Fruit fly (Drosophila melanogaster) whole organism, embryonic: Measurements from ENCODE around the gene CG32299.

Experiments used
- Ada2b ChIP-seq: fragments of 200-800 bp; sonication (Bioruptor generic); IDR thresholded peaks from 2 replicates; pipeline ENCODE4 v1.3.6; 2022; ENCODE audit warnings: missing biosample characterization, missing genetic modification characterization
- Bteb2 ChIP-seq: fragments of 200-800 bp; sonication (Bioruptor generic); optimal IDR thresholded peaks from 2 replicates; lab custom pipeline; 2016; ENCODE audit warnings: missing biosample characterization, missing genetic modification characterization
- CG10274 ChIP-seq: fragments of 200-800 bp; sonication (Bioruptor generic); optimal IDR thresholded peaks from 3 replicates; lab custom pipeline; 2017; ENCODE audit warnings: missing biosample characterization, mild to moderate bottlenecking, missing genetic modification characterization
- CG10654 ChIP-seq: fragments of 200-800 bp; sonication (Bioruptor generic); optimal IDR thresholded peaks from 2 replicates; lab custom pipeline; 2016; ENCODE audit warnings: missing biosample characterization, missing genetic modification characterization
- CG12219 ChIP-seq: fragments of 200-800 bp; sonication (Bioruptor generic); optimal IDR thresholded peaks from 3 replicates; lab custom pipeline; 2018; ENCODE audit warnings: missing biosample characterization, mild to moderate bottlenecking, missing genetic modification characterization
- CG14441 ChIP-seq: fragments of 200-800 bp; sonication (Bioruptor generic); IDR thresholded peaks from 2 replicates; pipeline ENCODE4 v1.3.6; 2022; ENCODE audit warnings: missing biosample characterization, missing genetic modification characterization
- CG17829 ChIP-seq: fragments of 200-800 bp; optimal IDR thresholded peaks from 2 replicates; lab custom pipeline; 2019; ENCODE audit warnings: missing biosample characterization, mild to moderate bottlenecking, missing genetic modification characterization, moderate library complexity
- CG2875 ChIP-seq: fragments of 200-800 bp; sonication (Bioruptor generic); optimal IDR thresholded peaks from 2 replicates; lab custom pipeline; 2017; ENCODE audit warnings: missing biosample characterization, mild to moderate bottlenecking, missing genetic modification characterization, missing genetic modification reagents
- CG32772 ChIP-seq: fragments of 200-800 bp; sonication (Bioruptor generic); IDR thresholded peaks from 2 replicates; pipeline ENCODE4 v1.3.6; 2022; ENCODE audit warnings: missing biosample characterization, missing genetic modification characterization
- CG3726 ChIP-seq: fragments of 200-800 bp; sonication (Bioruptor generic); IDR thresholded peaks from 3 replicates; pipeline ENCODE4, ENCODE4 v1.3.6; 2022; ENCODE audit warnings: missing biosample characterization, missing genetic modification characterization
- CG3847 ChIP-seq: fragments of 200-800 bp; sonication (Bioruptor generic); IDR thresholded peaks from 2 replicates; pipeline ENCODE4 v1.3.6; 2022; ENCODE audit warnings: missing biosample characterization, missing genetic modification characterization
- CG42726 ChIP-seq: fragments of 200-800 bp; sonication (Bioruptor generic); IDR thresholded peaks from 2 replicates; pipeline ENCODE4 v1.3.6; 2022; ENCODE audit warnings: missing biosample characterization, missing genetic modification characterization; ENCODE audit not compliant: partially characterized antibody
- CG4328 ChIP-seq: fragments of 200-800 bp; sonication (Bioruptor generic); optimal IDR thresholded peaks from 3 replicates; lab custom pipeline; 2017; ENCODE audit warnings: missing biosample characterization, missing genetic modification reagents, missing genetic modification characterization
- CG4707 ChIP-seq: fragments of 200-800 bp; sonication (Bioruptor generic); optimal IDR thresholded peaks from 2 replicates; lab custom pipeline; 2018; ENCODE audit warnings: missing biosample characterization, mild to moderate bottlenecking, missing genetic modification characterization, moderate library complexity
- CG5180 ChIP-seq: fragments of 200-800 bp; sonication (Bioruptor generic); optimal IDR thresholded peaks from 3 replicates; lab custom pipeline; 2017; ENCODE audit warnings: missing biosample characterization, missing genetic modification characterization, mild to moderate bottlenecking, moderate library complexity, missing genetic modification reagents
- CG6272 ChIP-seq: fragments of 200-800 bp; sonication (Bioruptor generic); IDR thresholded peaks from 2 replicates; pipeline ENCODE4 v1.3.6; 2022; ENCODE audit warnings: missing biosample characterization, missing genetic modification characterization
- CG9817 ChIP-seq: fragments of 200-800 bp; sonication (Bioruptor generic); optimal IDR thresholded peaks from 2 replicates; lab custom pipeline; 2018; ENCODE audit warnings: missing biosample characterization, mild to moderate bottlenecking, missing genetic modification characterization, moderate library complexity
- CkIIα-i1 ChIP-seq: fragments of 200-800 bp; sonication (Bioruptor generic); IDR thresholded peaks from 2 replicates; pipeline ENCODE4 v1.3.6; 2022; ENCODE audit warnings: missing biosample characterization, missing genetic modification characterization
- Dbx ChIP-seq: fragments of 200-800 bp; sonication (Bioruptor generic); IDR thresholded peaks from 3 replicates; pipeline ENCODE4 v1.3.6; 2022; ENCODE audit warnings: missing biosample characterization, missing genetic modification characterization
- ERR ChIP-seq: fragments of 200-800 bp; sonication (Bioruptor generic); optimal IDR thresholded peaks from 2 replicates; lab custom pipeline; 2016; ENCODE audit warnings: missing biosample characterization, missing genetic modification characterization
- Elba2 ChIP-seq: fragments of 200-800 bp; sonication (Bioruptor generic); optimal IDR thresholded peaks from 3 replicates; lab custom pipeline; 2016; ENCODE audit warnings: missing biosample characterization, missing genetic modification characterization
- HLH4C ChIP-seq: fragments of 200-800 bp; sonication (Bioruptor generic); IDR thresholded peaks from 3 replicates; pipeline ENCODE4 v1.3.6; 2022; ENCODE audit warnings: missing biosample characterization, missing genetic modification characterization; ENCODE audit not compliant: partially characterized antibody
- Lpt ChIP-seq: fragments of >200 bp; optimal IDR thresholded peaks from 2 replicates; lab custom pipeline; 2018; ENCODE audit warnings: missing biosample characterization, missing genetic modification characterization
- Meics ChIP-seq: fragments of 200-800 bp; sonication (Bioruptor generic); optimal IDR thresholded peaks from 2 replicates; lab custom pipeline; 2017; ENCODE audit warnings: missing biosample characterization, mild to moderate bottlenecking, missing genetic modification characterization
- Trl ChIP-seq, 3 experiments: fragments of >200 bp in 2 of 3; fragments of 200-800 bp in 1 of 3; sonication (Bioruptor generic) in 1 of 3; optimal IDR thresholded peaks; 2 replicates in 1 of 3; 3 replicates in 2 of 3; lab custom pipeline; 2016 to 2017; ENCODE audit warnings: missing biosample characterization in 1 of 3, missing genetic modification characterization in 1 of 3
- ap ChIP-seq: fragments of 200-800 bp; sonication (Bioruptor generic); IDR thresholded peaks from 2 replicates; pipeline ENCODE4 v1.3.6; 2022; ENCODE audit warnings: missing biosample characterization, missing genetic modification characterization
- btn ChIP-seq: fragments of 200-800 bp; sonication (Bioruptor generic); optimal IDR thresholded peaks from 2 replicates; lab custom pipeline; 2016; ENCODE audit warnings: missing biosample characterization, missing genetic modification characterization
- cas ChIP-seq: fragments of 200-800 bp; sonication (Bioruptor generic); IDR thresholded peaks from 2 replicates; pipeline ENCODE4 v1.3.6; 2022; ENCODE audit warnings: missing biosample characterization, missing genetic modification characterization
- caup ChIP-seq: fragments of 200-800 bp; sonication (Bioruptor generic); optimal IDR thresholded peaks from 3 replicates; lab custom pipeline; 2017; ENCODE audit warnings: missing biosample characterization, mild to moderate bottlenecking, missing genetic modification characterization, moderate library complexity; ENCODE audit not compliant: severe bottlenecking
- ci ChIP-seq: fragments of 200-800 bp; sonication (Bioruptor generic); IDR thresholded peaks from 3 replicates; pipeline ENCODE4 v1.3.6; 2022; ENCODE audit warnings: missing biosample characterization, missing genetic modification characterization
- danr ChIP-seq: fragments of 200-800 bp; sonication (Bioruptor generic); IDR thresholded peaks from 2 replicates; pipeline ENCODE4 v1.3.6; 2022; ENCODE audit warnings: missing biosample characterization, missing genetic modification characterization
- disco-r ChIP-seq: fragments of 200-800 bp; sonication (Bioruptor generic); optimal IDR thresholded peaks from 2 replicates; lab custom pipeline; 2016; ENCODE audit warnings: missing biosample characterization, missing genetic modification characterization
- fd64A ChIP-seq: fragments of 200-800 bp; sonication (Bioruptor generic); optimal IDR thresholded peaks from 3 replicates; lab custom pipeline; 2018; ENCODE audit warnings: missing biosample characterization, mild to moderate bottlenecking, missing genetic modification characterization
- gcm2 ChIP-seq: fragments of 200-800 bp; sonication (Bioruptor generic); optimal IDR thresholded peaks from 2 replicates; lab custom pipeline; 2016; ENCODE audit warnings: missing biosample characterization, missing genetic modification characterization
- gsb-n ChIP-seq: fragments of 200-800 bp; sonication (Bioruptor generic); optimal IDR thresholded peaks from 3 replicates; lab custom pipeline; 2018; ENCODE audit warnings: missing biosample characterization, mild to moderate bottlenecking, missing genetic modification characterization
- ham ChIP-seq: fragments of 200-800 bp; sonication (Bioruptor generic); IDR thresholded peaks from 2 replicates; pipeline ENCODE4 v1.3.6; 2022; ENCODE audit warnings: missing biosample characterization, missing genetic modification characterization
- mld ChIP-seq: fragments of 200-800 bp; sonication (Bioruptor generic); IDR thresholded peaks from 3 replicates; pipeline ENCODE4 v1.3.6; 2022; ENCODE audit warnings: missing biosample characterization, missing genetic modification characterization; ENCODE audit not compliant: partially characterized antibody
- nerfin-1 ChIP-seq: fragments of 200-800 bp; sonication (Bioruptor generic); optimal IDR thresholded peaks from 3 replicates; lab custom pipeline; 2019; ENCODE audit warnings: missing biosample characterization, mild to moderate bottlenecking, missing genetic modification characterization, moderate library complexity
- odd ChIP-seq: fragments of 200-800 bp; sonication (Bioruptor generic); optimal IDR thresholded peaks from 2 replicates; lab custom pipeline; 2017; ENCODE audit warnings: missing biosample characterization, mild to moderate bottlenecking, missing genetic modification characterization
- otp ChIP-seq: fragments of 200-800 bp; sonication (Bioruptor generic); IDR thresholded peaks from 3 replicates; pipeline ENCODE4, ENCODE4 v1.3.6; 2022; ENCODE audit warnings: missing biosample characterization, missing genetic modification characterization
- pnt ChIP-seq: fragments of 200-800 bp; sonication (Bioruptor generic); optimal IDR thresholded peaks from 3 replicates; lab custom pipeline; 2016; ENCODE audit warnings: missing biosample characterization, missing genetic modification characterization
- ranshi ChIP-seq: fragments of 200-800 bp; sonication (Bioruptor generic); IDR thresholded peaks from 2 replicates; pipeline ENCODE4 v1.3.6; 2022; ENCODE audit warnings: missing biosample characterization, missing genetic modification characterization
- rib ChIP-seq: fragments of 200-800 bp; sonication (Bioruptor generic); IDR thresholded peaks from 2 replicates; pipeline ENCODE4 v1.3.6; 2022; ENCODE audit warnings: missing biosample characterization, missing genetic modification characterization
- row ChIP-seq: fragments of 200-800 bp; sonication (Bioruptor generic); IDR thresholded peaks from 3 replicates; pipeline ENCODE4 v1.3.6; 2022; ENCODE audit warnings: missing biosample characterization, missing genetic modification characterization
- scrt ChIP-seq: fragments of 200-800 bp; sonication (Bioruptor generic); optimal IDR thresholded peaks from 2 replicates; lab custom pipeline; 2018; ENCODE audit warnings: missing biosample characterization, mild to moderate bottlenecking, missing genetic modification characterization, moderate library complexity
- sna ChIP-seq: fragments of 200-800 bp; sonication (Bioruptor generic); IDR thresholded peaks from 2 replicates; pipeline ENCODE4 v1.3.6; 2022; ENCODE audit warnings: missing biosample characterization, missing genetic modification characterization; ENCODE audit not compliant: partially characterized antibody
- stc ChIP-seq: fragments of 200-800 bp; sonication (Bioruptor generic); IDR thresholded peaks from 2 replicates; pipeline ENCODE4 v1.3.6; 2022; ENCODE audit warnings: missing biosample characterization, missing genetic modification characterization
- sug ChIP-seq: fragments of 200-800 bp; optimal IDR thresholded peaks from 2 replicates; lab custom pipeline; 2019; ENCODE audit warnings: missing biosample characterization, mild to moderate bottlenecking, missing genetic modification characterization, moderate library complexity
- tll ChIP-seq, 2 experiments: fragments of 200-800 bp in 1 of 2; fragments of >200 bp in 1 of 2; sonication (Bioruptor generic) in 1 of 2; optimal IDR thresholded peaks; 2 replicates each; lab custom pipeline; 2017 to 2019; ENCODE audit warnings: missing biosample characterization in 2 of 2, missing genetic modification characterization in 2 of 2, mild to moderate bottlenecking in 1 of 2, moderate library complexity in 1 of 2
- tna ChIP-seq: fragments of 200-800 bp; sonication (Bioruptor generic); IDR thresholded peaks from 2 replicates; pipeline ENCODE4 v1.3.6; 2022; ENCODE audit warnings: missing biosample characterization, missing genetic modification characterization; ENCODE audit not compliant: partially characterized antibody

Gene CG32299

DNA sequence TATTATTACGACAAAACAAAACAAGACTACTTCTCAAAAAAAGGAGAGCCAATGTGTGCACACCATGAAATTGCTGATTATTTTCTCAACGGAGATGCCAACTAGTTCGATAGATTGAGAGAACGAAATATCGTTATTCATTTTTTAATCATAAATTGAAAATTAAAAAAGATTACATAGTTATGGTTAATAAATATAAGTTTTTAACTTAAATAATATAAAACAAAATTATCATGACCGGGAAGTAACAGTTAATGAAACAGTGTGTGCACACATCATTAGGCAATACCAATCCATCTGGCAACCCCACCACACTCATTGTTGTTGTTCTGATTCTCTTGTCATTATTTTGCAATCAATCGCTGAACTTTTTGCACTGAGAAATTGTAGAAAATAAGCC is 18.9 kb downstream of the CG32299 start, which contains the start of the genes CG1317 and CG8993 (continued):
- TF ChIP-seq CG3726 (GFP tag; lab: Robert Waterston, UW) (no peak), Bteb2 (no peak), CG12219 (GFP tag; lab: Kevin White, UChicago) (no peak), cas (GFP tag; lab: Robert Waterston, UW) (no peak), CG32772 (GFP tag; lab: Robert Waterston, UW) (peak; percentile 62; the same call in 1 of the 2 replicates), CG17829 (peak; percentile 80), Ada2b (GFP tag; lab: Robert Waterston, UW) (peak; percentile 34; the same call in 1 of the 2 replicates), odd (GFP tag; lab: Kevin White, UChicago) (no peak), CG4328 (GFP tag; lab: Kevin White, UChicago) (peak; percentile 20), CG5180 (no peak), otp (GFP tag; lab: Robert Waterston, UW) (no peak), row (GFP tag; lab: Robert Waterston, UW) (peak; percentile 94), HLH4C (GFP tag; lab: Robert Waterston, UW) (no peak), CG4707 (GFP tag; lab: Kevin White, UChicago) (no peak), gsb-n (tag; lab: Kevin White, UChicago) (peak; percentile 95), sna (GFP tag; lab: Robert Waterston, UW) (peak; percentile 61; the same call in 1 of the 2 replicates), ci (GFP tag; lab: Robert Waterston, UW) (no peak), ranshi (GFP tag; lab: Robert Waterston, UW) (no peak; the same call in 1 of the 2 replicates), CG14441 (peak; percentile 34; the same call in 1 of the 2 replicates), rib (0 out of 2 replicates have a peak, but pooled peaks have one; percentile 36), Meics (GFP tag; lab: Kevin White, UChicago) (peak; percentile 41), sug (tag; lab: Kevin White, UChicago) (no peak), mld (no peak), nerfin-1 (no peak), CG10654 (GFP tag; lab: Kevin White, UChicago) (peak; percentile 41), CG6272 (peak; percentile 29; the same call in 1 of the 2 replicates), CG2875 (GFP tag; lab: Kevin White, UChicago) (no peak), Dbx (GFP tag; lab: Robert Waterston, UW) (peak; percentile 43; the same call in 1 of the 3 replicates), CG3847 (GFP tag; lab: Robert Waterston, UW) (peak; percentile 81), Lpt (GFP tag; lab: Kevin White, UChicago) (no peak), caup (GFP tag; lab: Kevin White, UChicago) (no peak), ap (GFP tag; lab: Robert Waterston, UW) (0 out of 2 replicates have a peak, but pooled peaks have one; percentile 23), fd64A (GFP tag; lab: Kevin White, UChicago) (no peak), btn (GFP tag; lab: Kevin White, UChicago) (no peak), scrt (GFP tag; lab: Kevin White, UChicago) (no peak), Elba2 (no peak), disco-r (no peak), tll (GFP tag; optimal IDR thresholded peaks at IDR 0.05; lab: Kevin White, UChicago) (peak in 1 of 2 experiments; percentile 11), ham (GFP tag; lab: Robert Waterston, UW) (no peak), Trl (optimal IDR thresholded peaks at IDR 0.05; lab: Kevin White, UChicago) (peak in 1 of 2 experiments; percentile 16), Trl (GFP tag; optimal IDR thresholded peaks at IDR 0.05; lab: Kevin White, UChicago) (no peak), CG42726 (GFP tag; lab: Robert Waterston, UW) (no peak), ERR (no peak), pnt (GFP tag; lab: Kevin White, UChicago) (no peak), CG9817 (peak; percentile 55), stc (no peak), CG10274 (GFP tag; lab: Kevin White, UChicago) (no peak), danr (GFP tag; lab: Robert Waterston, UW) (no peak), CkIIα-i1 (GFP tag; lab: Robert Waterston, UW) (no peak), tna (no peak), gcm2 (GFP tag; lab: Kevin White, UChicago) (no peak)
